Worm (Caenorhabditis elegans) whole organism, L4 larva: Measurements from ENCODE around the gene C41C4.9.

Experiments
- F37D6.2 ChIP-seq: sonication (generic microtip); optimal IDR thresholded peaks from 2 replicates; lab custom pipeline; 2016; ENCODE audit warnings: mild to moderate bottlenecking, missing genetic modification characterization, missing compliant biosample characterization
- F44E2.7 ChIP-seq: fragments of 200-800 bp; sonication (Bioruptor generic); IDR thresholded peaks from 2 replicates; pipeline ENCODE4 v2.1.2; 2022; ENCODE audit warnings: missing genetic modification characterization, missing compliant biosample characterization
- F49E8.2 ChIP-seq: sonication (generic microtip); optimal IDR thresholded peaks from 2 replicates; lab custom pipeline; 2016; ENCODE audit warnings: missing compliant biosample characterization, mild to moderate bottlenecking, missing genetic modification characterization, borderline replicate concordance
- T26A8.4 ChIP-seq: fragments of 200-800 bp; sonication (Bioruptor generic); IDR thresholded peaks from 2 replicates; pipeline ENCODE4 v1.3.6; 2022; ENCODE audit warnings: missing genetic modification characterization, missing compliant biosample characterization
- Y105C5A.15 ChIP-seq: fragments of 200-800 bp; sonication (Bioruptor generic); IDR thresholded peaks from 2 replicates; pipeline ENCODE4 v1.3.6; 2022; ENCODE audit warnings: missing genetic modification characterization, missing compliant biosample characterization
- Y48G9A.11 ChIP-seq: fragments of 200-800 bp; sonication (Bioruptor generic); IDR thresholded peaks from 2 replicates; pipeline ENCODE4 v1.3.6; 2022; ENCODE audit warnings: missing genetic modification reagents, missing genetic modification characterization, missing compliant biosample characterization
- Y5F2A.4 ChIP-seq: fragments of 200-800 bp; sonication (Bioruptor generic); optimal IDR thresholded peaks from 2 replicates; lab custom pipeline; 2018; ENCODE audit warnings: mild to moderate bottlenecking, missing genetic modification characterization, missing compliant biosample characterization
- ZK546.5 ChIP-seq, 2 experiments: sonication (generic microtip); optimal IDR thresholded peaks; 2 replicates each; lab custom pipeline; 2017; ENCODE audit warnings: missing biosample characterization in 2 of 2, missing genetic modification characterization in 2 of 2
- aha-1 ChIP-seq: fragments of 150-350 bp; peaks from one replicate; lab custom pipeline; 2014; ENCODE audit warnings: missing biosample characterization, missing genetic modification characterization
- arid-1 ChIP-seq: fragments of 200-800 bp; sonication (Bioruptor generic); conservative IDR thresholded peaks from 2 replicates; pipeline ENCODE4 v1.3.6; 2022; ENCODE audit warnings: missing genetic modification reagents, missing genetic modification characterization, missing compliant biosample characterization
- attf-4 ChIP-seq: sonication (generic microtip); optimal IDR thresholded peaks from 3 replicates; lab custom pipeline; 2017; ENCODE audit warnings: missing biosample characterization, missing genetic modification characterization
- ceh-20 ChIP-seq: fragments of 200-800 bp; sonication (Bioruptor generic); IDR thresholded peaks from 2 replicates; pipeline ENCODE4 v1.3.6; 2022; ENCODE audit warnings: missing genetic modification reagents, missing genetic modification characterization, missing compliant biosample characterization
- ceh-44 ChIP-seq: fragments of 200-800 bp; sonication (Bioruptor generic); IDR thresholded peaks from 2 replicates; pipeline ENCODE4 v1.3.6; 2022; ENCODE audit warnings: missing genetic modification reagents, missing genetic modification characterization, missing compliant biosample characterization
- ceh-62 ChIP-seq: sonication (generic microtip); optimal IDR thresholded peaks from 2 replicates; lab custom pipeline; 2017; ENCODE audit warnings: missing biosample characterization, missing genetic modification characterization
- cey-2 ChIP-seq: sonication (generic microtip); optimal IDR thresholded peaks from 3 replicates; lab custom pipeline; 2017; ENCODE audit warnings: missing genetic modification characterization, mild to moderate bottlenecking, missing compliant biosample characterization, antibody characterized with exemption, borderline replicate concordance; ENCODE audit not compliant: insufficient read depth
- daf-12 ChIP-seq: fragments of 150-350 bp; optimal IDR thresholded peaks from 2 replicates; lab custom pipeline; 2014; ENCODE audit warnings: missing biosample characterization, missing genetic modification reagents, missing genetic modification characterization
- daf-8 ChIP-seq: fragments of 200-800 bp; sonication (Bioruptor generic); IDR thresholded peaks from 2 replicates; pipeline ENCODE4 v1.3.6; 2022; ENCODE audit warnings: missing genetic modification characterization, missing compliant biosample characterization
- dpl-1 ChIP-seq: fragments of 150-350 bp; optimal IDR thresholded peaks from 2 replicates; lab custom pipeline; 2014; ENCODE audit warnings: missing biosample characterization, missing genetic modification reagents, missing genetic modification characterization
- duxl-1 ChIP-seq: sonication (generic microtip); optimal IDR thresholded peaks from 2 replicates; lab custom pipeline; 2016; ENCODE audit warnings: mild to moderate bottlenecking, missing genetic modification characterization, moderate library complexity, missing compliant biosample characterization; ENCODE audit not compliant: poor library complexity
- dve-1 ChIP-seq: sonication (generic microtip); optimal IDR thresholded peaks from 2 replicates; lab custom pipeline; 2017; ENCODE audit warnings: antibody characterized with exemption, mild to moderate bottlenecking, missing genetic modification characterization, missing compliant biosample characterization; ENCODE audit not compliant: insufficient read depth
- gei-8 ChIP-seq: fragments of 200-800 bp; sonication (Bioruptor generic); optimal IDR thresholded peaks from 2 replicates; lab custom pipeline; 2018; ENCODE audit warnings: mild to moderate bottlenecking, missing genetic modification characterization, missing compliant biosample characterization
- hif-1 ChIP-seq, 2 experiments: sonication (generic microtip); optimal IDR thresholded peaks; 2 replicates each; lab custom pipeline; 2016 to 2017; ENCODE audit warnings: missing compliant biosample characterization in 2 of 2, missing genetic modification characterization in 2 of 2, missing genetic modification reagents in 2 of 2, missing genotype in 2 of 2, mild to moderate bottlenecking in 1 of 2
- hlh-30 ChIP-seq: sonication (generic microtip); optimal IDR thresholded peaks from 2 replicates; lab custom pipeline; 2017; ENCODE audit warnings: antibody characterized with exemption, mild to moderate bottlenecking, missing genetic modification characterization, missing compliant biosample characterization; ENCODE audit not compliant: insufficient read depth
- lir-3 ChIP-seq: sonication (generic microtip); optimal IDR thresholded peaks from 2 replicates; lab custom pipeline; 2016; ENCODE audit warnings: mild to moderate bottlenecking, missing genetic modification characterization, missing compliant biosample characterization
- mep-1 ChIP-seq: fragments of 150-350 bp; sonication (generic microtip); optimal IDR thresholded peaks from 3 replicates; lab custom pipeline; 2014; ENCODE audit warnings: missing biosample characterization, missing genetic modification characterization
- mxl-3 ChIP-seq: fragments of 200-800 bp; sonication (Bioruptor generic); optimal IDR thresholded peaks from 2 replicates; lab custom pipeline; 2018; ENCODE audit warnings: mild to moderate bottlenecking, missing genetic modification characterization, missing compliant biosample characterization
- nhr-102 ChIP-seq: sonication (generic microtip); optimal IDR thresholded peaks from 2 replicates; lab custom pipeline; 2016; ENCODE audit warnings: mild to moderate bottlenecking, missing genetic modification characterization, moderate library complexity, missing compliant biosample characterization
- nhr-11 ChIP-seq: fragments of 150-350 bp; optimal IDR thresholded peaks from 2 replicates; lab custom pipeline; 2014; ENCODE audit warnings: missing biosample characterization, missing genetic modification characterization
- nhr-111 ChIP-seq: fragments of 200-800 bp; sonication (Bioruptor generic); optimal IDR thresholded peaks from 2 replicates; lab custom pipeline; 2018; ENCODE audit warnings: mild to moderate bottlenecking, missing genetic modification characterization, missing compliant biosample characterization
- nhr-25 ChIP-seq: sonication (generic microtip); optimal IDR thresholded peaks from 2 replicates; lab custom pipeline; 2017; ENCODE audit warnings: missing genetic modification characterization, mild to moderate bottlenecking, missing compliant biosample characterization, antibody characterized with exemption, moderate library complexity, borderline replicate concordance; ENCODE audit not compliant: insufficient read depth
- nhr-28 ChIP-seq: fragments of 150-350 bp; optimal IDR thresholded peaks from 2 replicates; lab custom pipeline; 2014; ENCODE audit warnings: missing biosample characterization, missing genetic modification characterization
- nhr-42 ChIP-seq: fragments of 200-800 bp; sonication (Bioruptor generic); IDR thresholded peaks from 2 replicates; pipeline ENCODE4 v1.3.6; 2022; ENCODE audit warnings: missing genetic modification characterization, missing compliant biosample characterization
- nhr-76 ChIP-seq: fragments of 150-350 bp; optimal IDR thresholded peaks from 2 replicates; lab custom pipeline; 2014; ENCODE audit warnings: missing biosample characterization, missing genetic modification characterization
- nhr-77 ChIP-seq: fragments of 150-350 bp; optimal IDR thresholded peaks from 2 replicates; lab custom pipeline; 2014; ENCODE audit warnings: missing biosample characterization, missing genetic modification characterization
- pha-4 ChIP-seq, 2 experiments: fragments of 150-350 bp in 1 of 2; fragments of 200-800 bp in 1 of 2; sonication (Bioruptor generic) in 1 of 2; IDR thresholded peaks in 1 of 2; optimal IDR thresholded peaks in 1 of 2; 2 replicates each; pipeline versions ENCODE4 v1.3.6 to Lab custom; 2014 to 2022; ENCODE audit warnings: missing genetic modification characterization in 2 of 2, missing genetic modification reagents in 2 of 2, missing biosample characterization in 1 of 2, missing compliant biosample characterization in 1 of 2
- sdz-12 ChIP-seq: fragments of 200-800 bp; sonication (Bioruptor generic); optimal IDR thresholded peaks from 2 replicates; lab custom pipeline; 2018; ENCODE audit warnings: mild to moderate bottlenecking, missing genetic modification characterization, missing compliant biosample characterization
- set-16 ChIP-seq: fragments of 200-800 bp; sonication (Bioruptor generic); IDR thresholded peaks from 2 replicates; pipeline ENCODE4 v1.3.6; 2022; ENCODE audit warnings: missing genetic modification reagents, missing genetic modification characterization, missing compliant biosample characterization
- skn-1 ChIP-seq: fragments of 150-350 bp; optimal IDR thresholded peaks from 2 replicates; lab custom pipeline; 2014; ENCODE audit warnings: missing biosample characterization, missing genetic modification characterization
- snpc-4 ChIP-seq: fragments of 150-350 bp; optimal IDR thresholded peaks from 2 replicates; lab custom pipeline; 2014; ENCODE audit warnings: missing biosample characterization, missing genetic modification characterization
- spr-1 ChIP-seq: sonication (generic microtip); optimal IDR thresholded peaks from 2 replicates; lab custom pipeline; 2016; ENCODE audit warnings: mild to moderate bottlenecking, missing genetic modification characterization, missing compliant biosample characterization
- tag-97 ChIP-seq: fragments of 200-800 bp; sonication (Bioruptor generic); IDR thresholded peaks from 2 replicates; pipeline ENCODE4 v1.3.6; 2022; ENCODE audit warnings: missing genetic modification characterization, missing compliant biosample characterization
- unc-39 ChIP-seq: sonication (generic microtip); optimal IDR thresholded peaks from 2 replicates; lab custom pipeline; 2017; ENCODE audit warnings: missing biosample characterization, missing genetic modification characterization
- zag-1 ChIP-seq: fragments of 150-350 bp; optimal IDR thresholded peaks from 2 replicates; lab custom pipeline; 2014; ENCODE audit warnings: missing biosample characterization, missing genetic modification characterization
- zfp-3 ChIP-seq: fragments of 200-800 bp; sonication (Bioruptor generic); conservative IDR thresholded peaks from 2 replicates; pipeline ENCODE4 v1.3.6; 2022; ENCODE audit warnings: missing genetic modification reagents, missing genetic modification characterization, missing compliant biosample characterization
- zip-11 ChIP-seq: fragments of 200-800 bp; sonication (Bioruptor generic); IDR thresholded peaks from 2 replicates; pipeline ENCODE4 v1.3.6; 2022; ENCODE audit warnings: missing genetic modification characterization, missing compliant biosample characterization
- zip-2 ChIP-seq: fragments of 150-350 bp; optimal IDR thresholded peaks from 2 replicates; lab custom pipeline; 2014; ENCODE audit warnings: missing biosample characterization, missing genetic modification characterization
- ztf-11 ChIP-seq: fragments of 150-350 bp; optimal IDR thresholded peaks from 2 replicates; lab custom pipeline; 2014; ENCODE audit warnings: missing biosample characterization, missing genetic modification characterization

The C41C4.9 gene

DNA sequence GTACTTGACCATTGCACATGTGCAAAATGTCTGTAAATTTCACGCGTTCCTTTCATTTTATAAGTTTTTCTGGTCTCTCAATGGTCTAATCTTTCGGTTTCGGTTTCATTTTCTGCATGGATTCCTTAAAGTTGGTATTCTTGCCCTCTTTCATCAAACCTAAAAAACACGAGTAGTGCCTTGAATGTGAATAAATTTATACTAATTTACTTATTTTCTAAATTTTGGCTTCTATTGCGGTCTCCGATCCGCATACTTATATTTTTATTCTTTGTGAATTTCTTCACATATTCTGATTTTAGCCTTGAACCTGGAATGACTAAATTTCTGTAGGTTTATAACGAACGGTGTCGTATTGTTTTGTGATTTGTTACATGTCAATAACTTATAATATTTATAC lies 41.5 kb upstream of the C41C4.9 start, which contains the start of gene pdha-1:
Gene pdha-1, plus strand, starts transcription at position 301 of the 400 bp plus-strand sequence.
- TF ChIP-seq skn-1 (tag; lab: Kevin White, UChicago) (no peak), nhr-102 (tag; lab: Kevin White, UChicago) (no peak), lir-3 (tag; lab: Kevin White, UChicago) (no peak), Y105C5A.15 (no peak), attf-4 (tag; lab: Kevin White, UChicago) (no peak), arid-1 (GFP tag; lab: Robert Waterston, UW) (no peak), nhr-111 (GFP tag; lab: Kevin White, UChicago) (no peak), hlh-30 (tag; lab: Kevin White, UChicago) (no peak), snpc-4 (tag; lab: Kevin White, UChicago) (no peak), zfp-3 (GFP tag; lab: Robert Waterston, UW) (no peak), zip-11 (GFP tag; lab: Robert Waterston, UW) (no peak), nhr-42 (GFP tag; lab: Robert Waterston, UW) (no peak), T26A8.4 (no peak), nhr-11 (no peak), pha-4 (GFP tag; IDR thresholded peaks at IDR 0.05; lab: Robert Waterston, UW) (no peak), pha-4 (tag; optimal IDR thresholded peaks at IDR 0.05; lab: Kevin White, UChicago) (no peak), daf-8 (GFP tag; lab: Robert Waterston, UW) (no peak), ztf-11 (tag; lab: Kevin White, UChicago) (no peak)

DNA sequence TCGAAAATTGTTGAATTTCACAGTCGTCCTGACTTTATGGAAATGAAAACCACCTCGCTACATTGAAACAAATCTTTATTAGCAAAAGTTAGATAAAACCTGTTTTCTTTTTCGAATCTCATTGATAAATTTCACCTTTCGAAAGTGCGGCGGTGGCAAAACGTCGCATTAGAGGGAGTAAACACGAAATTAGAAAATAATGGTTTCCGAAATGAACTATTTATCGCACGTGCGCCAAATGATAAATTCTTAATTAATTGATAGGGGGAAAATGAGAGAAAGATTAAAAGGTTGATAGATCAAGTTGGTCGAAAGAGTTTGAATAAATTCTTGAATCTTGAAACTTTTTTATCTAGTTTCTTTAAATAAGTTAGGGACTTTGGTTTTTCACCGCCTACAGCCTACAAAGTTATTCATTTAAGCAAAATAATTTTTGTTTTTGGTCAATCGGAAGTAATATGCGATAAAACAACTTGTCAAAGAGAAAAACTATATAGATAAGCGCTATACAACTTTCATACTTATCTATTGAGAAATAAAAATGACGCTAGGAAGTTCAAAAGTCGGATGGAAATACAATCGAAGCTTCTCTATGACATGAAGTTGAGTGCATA lies 36.3 kb upstream of the C41C4.9 start:
- TF ChIP-seq unc-39 = no peak
- no peak for TF ChIP-seq gei-8 (GFP tag; lab: Kevin White, UChicago)
- TF ChIP-seq set-16 = no peak
- TF ChIP-seq mep-1 (tag; lab: Kevin White, UChicago) = no peak
- no peak for TF ChIP-seq F44E2.7 (GFP tag; lab: Robert Waterston, UW)
- peak; percentile 6 for TF ChIP-seq nhr-28 (tag; lab: Kevin White, UChicago)
- no peak for TF ChIP-seq nhr-77 (tag; lab: Kevin White, UChicago)
- TF ChIP-seq spr-1 (tag; lab: Kevin White, UChicago) = no peak
- TF ChIP-seq ZK546.5 (tag; optimal IDR thresholded peaks at IDR 0.05; lab: Kevin White, UChicago) = no peak
- no peak for TF ChIP-seq snpc-4 (tag; lab: Kevin White, UChicago)
- no peak for TF ChIP-seq zag-1
- TF ChIP-seq Y105C5A.15 = no peak
- TF ChIP-seq nhr-25 (tag; lab: Kevin White, UChicago) = no peak
- no peak for TF ChIP-seq sdz-12
- no peak for TF ChIP-seq F37D6.2 (tag; lab: Kevin White, UChicago)
- no peak for TF ChIP-seq ceh-44 (GFP tag; lab: Robert Waterston, UW)
- peak; percentile 7 for TF ChIP-seq hlh-30 (tag; lab: Kevin White, UChicago)
- no peak for TF ChIP-seq nhr-76 (tag; lab: Kevin White, UChicago)
- no peak for TF ChIP-seq dpl-1 (GFP tag; lab: Kevin White, UChicago)
- TF ChIP-seq duxl-1 (tag; lab: Kevin White, UChicago) = no peak
- TF ChIP-seq F49E8.2 (tag; lab: Kevin White, UChicago) = no peak
- TF ChIP-seq cey-2 = no peak
- no peak for TF ChIP-seq skn-1 (tag; lab: Kevin White, UChicago)
- no peak for TF ChIP-seq daf-12 (tag; lab: Kevin White, UChicago)
- TF ChIP-seq zip-2 = no peak
- TF ChIP-seq hif-1 (tag; optimal IDR thresholded peaks at IDR 0.05; lab: Kevin White, UChicago) = no peak
- no peak for TF ChIP-seq tag-97 (GFP tag; lab: Robert Waterston, UW)
- no peak for TF ChIP-seq ceh-62 (tag; lab: Kevin White, UChicago)
- TF ChIP-seq Y5F2A.4 (GFP tag; lab: Kevin White, UChicago) = no peak
- TF ChIP-seq Y48G9A.11 (GFP tag; lab: Robert Waterston, UW) = no peak
- no peak for TF ChIP-seq nhr-111 (GFP tag; lab: Kevin White, UChicago)
- peak; percentile 48 for TF ChIP-seq mxl-3 (GFP tag; lab: Kevin White, UChicago)
- TF ChIP-seq aha-1 (tag; lab: Kevin White, UChicago) = peak; percentile 46
- no peak for TF ChIP-seq ceh-20
- no peak for TF ChIP-seq dve-1 (tag; lab: Kevin White, UChicago)
